Fruit fly (Drosophila melanogaster) whole organism, embryonic: ENCODE measurements around the gene Als2.

Source experiments
- Bdp1 ChIP-seq: fragments of 200-800 bp; sonication (Bioruptor generic); optimal IDR thresholded peaks from 3 replicates; lab custom pipeline; 2016; ENCODE audit warnings: missing biosample characterization, missing genetic modification characterization
- CG10267 ChIP-seq: fragments of 200-800 bp; sonication (Bioruptor generic); optimal IDR thresholded peaks from 2 replicates; lab custom pipeline; 2018; ENCODE audit warnings: missing biosample characterization, mild to moderate bottlenecking, missing genetic modification characterization, moderate library complexity
- CG12391 ChIP-seq: fragments of 200-800 bp; sonication (Bioruptor generic); optimal IDR thresholded peaks from 3 replicates; lab custom pipeline; 2018; ENCODE audit warnings: missing biosample characterization, mild to moderate bottlenecking, missing genetic modification characterization, moderate library complexity
- CG12659 ChIP-seq: fragments of 200-800 bp; sonication (Bioruptor generic); optimal IDR thresholded peaks from 3 replicates; lab custom pipeline; 2017; ENCODE audit warnings: mild to moderate bottlenecking, missing biosample characterization, missing genetic modification reagents, missing genetic modification characterization
- CG13287 ChIP-seq: fragments of 200-800 bp; sonication (Bioruptor generic); IDR thresholded peaks from 2 replicates; pipeline ENCODE4 v1.3.6; 2022; ENCODE audit warnings: missing biosample characterization, missing genetic modification characterization; ENCODE audit not compliant: partially characterized antibody
- CG1602 ChIP-seq: fragments of 200-800 bp; sonication (Bioruptor generic); optimal IDR thresholded peaks from 3 replicates; lab custom pipeline; 2016; ENCODE audit warnings: missing biosample characterization, missing genetic modification characterization
- CG1603 ChIP-seq: fragments of 200-800 bp; sonication (Bioruptor generic); optimal IDR thresholded peaks from 2 replicates; lab custom pipeline; 2019; ENCODE audit warnings: missing biosample characterization, mild to moderate bottlenecking, missing genetic modification characterization, moderate library complexity
- CG30431 ChIP-seq: fragments of 200-800 bp; sonication (Bioruptor generic); optimal IDR thresholded peaks from 2 replicates; lab custom pipeline; 2017; ENCODE audit warnings: missing biosample characterization, missing genetic modification characterization
- CG3163 ChIP-seq: fragments of 200-800 bp; sonication (Bioruptor generic); optimal IDR thresholded peaks from 3 replicates; lab custom pipeline; 2016; ENCODE audit warnings: missing biosample characterization, missing genetic modification characterization
- CG4328 ChIP-seq: fragments of 200-800 bp; sonication (Bioruptor generic); optimal IDR thresholded peaks from 3 replicates; lab custom pipeline; 2017; ENCODE audit warnings: missing biosample characterization, missing genetic modification reagents, missing genetic modification characterization
- CG4617 ChIP-seq: fragments of 200-800 bp; sonication (Bioruptor generic); optimal IDR thresholded peaks from 3 replicates; lab custom pipeline; 2016; ENCODE audit warnings: missing biosample characterization, missing genetic modification characterization, borderline replicate concordance
- CG4730 ChIP-seq: fragments of 200-800 bp; sonication (Bioruptor generic); IDR thresholded peaks from 2 replicates; pipeline ENCODE4 v1.3.6; 2022; ENCODE audit warnings: missing biosample characterization, missing genetic modification characterization
- CG4820 ChIP-seq: fragments of 200-800 bp; sonication (Bioruptor generic); optimal IDR thresholded peaks from 3 replicates; lab custom pipeline; 2016; ENCODE audit warnings: missing biosample characterization, missing genetic modification characterization
- CG7839 ChIP-seq: fragments of 200-800 bp; sonication (Bioruptor generic); optimal IDR thresholded peaks from 3 replicates; lab custom pipeline; 2018; ENCODE audit warnings: missing biosample characterization, mild to moderate bottlenecking, missing genetic modification characterization, moderate library complexity
- CG8359 ChIP-seq: fragments of 200-800 bp; sonication (Bioruptor generic); optimal IDR thresholded peaks from 2 replicates; lab custom pipeline; 2017; ENCODE audit warnings: missing biosample characterization, mild to moderate bottlenecking, missing genetic modification characterization, borderline replicate concordance
- CG8478 ChIP-seq: fragments of >200 bp; optimal IDR thresholded peaks from 2 replicates; lab custom pipeline; 2018
- CG9932 ChIP-seq: fragments of 200-800 bp; sonication (Bioruptor generic); IDR thresholded peaks from 2 replicates; pipeline ENCODE4 v1.3.6; 2022; ENCODE audit warnings: missing biosample characterization, missing genetic modification characterization
- Camta ChIP-seq: fragments of 200-800 bp; sonication (Bioruptor generic); optimal IDR thresholded peaks from 2 replicates; lab custom pipeline; 2016; ENCODE audit warnings: missing biosample characterization, missing genetic modification characterization
- CkIIα-i1 ChIP-seq: fragments of 200-800 bp; sonication (Bioruptor generic); IDR thresholded peaks from 2 replicates; pipeline ENCODE4 v1.3.6; 2022; ENCODE audit warnings: missing biosample characterization, missing genetic modification characterization
- D19A ChIP-seq: fragments of 200-800 bp; optimal IDR thresholded peaks from 3 replicates; lab custom pipeline; 2019; ENCODE audit warnings: missing biosample characterization, mild to moderate bottlenecking, missing genetic modification characterization, moderate library complexity
- Elba2 ChIP-seq: fragments of 200-800 bp; sonication (Bioruptor generic); optimal IDR thresholded peaks from 3 replicates; lab custom pipeline; 2016; ENCODE audit warnings: missing biosample characterization, missing genetic modification characterization
- HLH3B ChIP-seq: fragments of 200-800 bp; sonication (Bioruptor generic); IDR thresholded peaks from 2 replicates; pipeline ENCODE4 v1.3.6; 2022; ENCODE audit warnings: missing biosample characterization, missing genetic modification characterization
- Hmr ChIP-seq: fragments of 200-800 bp; sonication (Bioruptor generic); optimal IDR thresholded peaks from 3 replicates; lab custom pipeline; 2017; ENCODE audit warnings: mild to moderate bottlenecking, missing biosample characterization, missing genetic modification reagents, missing genetic modification characterization
- Mad ChIP-seq: fragments of 200-800 bp; sonication (Bioruptor generic); optimal IDR thresholded peaks from 2 replicates; lab custom pipeline; 2016; ENCODE audit warnings: missing biosample characterization, missing genetic modification characterization
- Med ChIP-seq: fragments of 200-800 bp; sonication (Bioruptor generic); peaks from one replicate; lab custom pipeline; 2016; ENCODE audit warnings: missing biosample characterization, missing genetic modification characterization, mild to moderate bottlenecking, inconsistent platforms, moderate library complexity
- Optix ChIP-seq: fragments of 200-800 bp; sonication (Bioruptor generic); IDR thresholded peaks from 3 replicates; pipeline ENCODE4 v1.3.6; 2022; ENCODE audit warnings: missing biosample characterization, missing genetic modification characterization
- Taf1 ChIP-seq: fragments of 200-800 bp; sonication (Bioruptor generic); IDR thresholded peaks from 2 replicates; pipeline ENCODE4 v1.3.6; 2022; ENCODE audit warnings: missing biosample characterization, missing genetic modification characterization
- Xrp1 ChIP-seq: fragments of 200-800 bp; sonication (Bioruptor generic); IDR thresholded peaks from 2 replicates; pipeline ENCODE4 v1.3.6; 2022; ENCODE audit warnings: missing biosample characterization, missing genetic modification characterization
- al ChIP-seq: fragments of 200-800 bp; sonication (Bioruptor generic); IDR thresholded peaks from 2 replicates; pipeline ENCODE4 v1.3.6; 2022; ENCODE audit warnings: missing biosample characterization, missing genetic modification characterization
- aop ChIP-seq: fragments of 200-800 bp; sonication (Bioruptor generic); IDR thresholded peaks from 2 replicates; pipeline ENCODE4 v1.3.6; 2022; ENCODE audit warnings: missing biosample characterization, missing genetic modification characterization
- bbx ChIP-seq: fragments of 200-800 bp; sonication (Bioruptor generic); IDR thresholded peaks from 2 replicates; pipeline ENCODE4 v1.3.6; 2022; ENCODE audit warnings: missing biosample characterization, missing genetic modification characterization; ENCODE audit not compliant: partially characterized antibody
- caup ChIP-seq: fragments of 200-800 bp; sonication (Bioruptor generic); optimal IDR thresholded peaks from 3 replicates; lab custom pipeline; 2017; ENCODE audit warnings: missing biosample characterization, mild to moderate bottlenecking, missing genetic modification characterization, moderate library complexity; ENCODE audit not compliant: severe bottlenecking
- fu2 ChIP-seq: fragments of 200-800 bp; sonication (Bioruptor generic); optimal IDR thresholded peaks from 2 replicates; lab custom pipeline; 2016; ENCODE audit warnings: missing biosample characterization, missing genetic modification characterization
- gem ChIP-seq: fragments of 200-800 bp; sonication (Bioruptor generic); optimal IDR thresholded peaks from 2 replicates; lab custom pipeline; 2019; ENCODE audit warnings: missing biosample characterization, mild to moderate bottlenecking, missing genetic modification characterization, moderate library complexity
- gsb-n ChIP-seq: fragments of 200-800 bp; sonication (Bioruptor generic); optimal IDR thresholded peaks from 3 replicates; lab custom pipeline; 2018; ENCODE audit warnings: missing biosample characterization, mild to moderate bottlenecking, missing genetic modification characterization
- kah ChIP-seq: fragments of 200-800 bp; sonication (Bioruptor generic); optimal IDR thresholded peaks from 2 replicates; lab custom pipeline; 2018; ENCODE audit warnings: missing biosample characterization, mild to moderate bottlenecking, missing genetic modification characterization
- pita ChIP-seq: fragments of 200-800 bp; sonication (Bioruptor generic); optimal IDR thresholded peaks from 2 replicates; lab custom pipeline; 2017; ENCODE audit warnings: missing biosample characterization, mild to moderate bottlenecking, missing genetic modification characterization
- pum ChIP-seq: fragments of 200-800 bp; sonication (Bioruptor generic); optimal IDR thresholded peaks from 2 replicates; lab custom pipeline; 2016; ENCODE audit warnings: missing biosample characterization, missing genetic modification characterization
- seq ChIP-seq: fragments of 200-800 bp; sonication (Bioruptor generic); IDR thresholded peaks from 2 replicates; pipeline ENCODE4 v1.3.6; 2022; ENCODE audit warnings: missing biosample characterization, missing genetic modification characterization
- tgo ChIP-seq: fragments of 200-800 bp; sonication (Bioruptor generic); IDR thresholded peaks from 3 replicates; pipeline ENCODE4 v1.3.6; 2022; ENCODE audit warnings: missing biosample characterization, missing genetic modification characterization
- tin ChIP-seq: fragments of 200-800 bp; sonication (Bioruptor generic); optimal IDR thresholded peaks from 3 replicates; lab custom pipeline; 2016; ENCODE audit warnings: missing biosample characterization, missing genetic modification characterization
- tio ChIP-seq: fragments of 200-800 bp; sonication (Bioruptor generic); optimal IDR thresholded peaks from 2 replicates; lab custom pipeline; 2017; ENCODE audit warnings: missing biosample characterization, missing genetic modification characterization, inconsistent platforms
- wek ChIP-seq: fragments of 200-800 bp; sonication (Bioruptor generic); optimal IDR thresholded peaks from 3 replicates; lab custom pipeline; 2018; ENCODE audit warnings: missing biosample characterization, mild to moderate bottlenecking, missing genetic modification characterization, moderate library complexity

Gene Als2

DNA sequence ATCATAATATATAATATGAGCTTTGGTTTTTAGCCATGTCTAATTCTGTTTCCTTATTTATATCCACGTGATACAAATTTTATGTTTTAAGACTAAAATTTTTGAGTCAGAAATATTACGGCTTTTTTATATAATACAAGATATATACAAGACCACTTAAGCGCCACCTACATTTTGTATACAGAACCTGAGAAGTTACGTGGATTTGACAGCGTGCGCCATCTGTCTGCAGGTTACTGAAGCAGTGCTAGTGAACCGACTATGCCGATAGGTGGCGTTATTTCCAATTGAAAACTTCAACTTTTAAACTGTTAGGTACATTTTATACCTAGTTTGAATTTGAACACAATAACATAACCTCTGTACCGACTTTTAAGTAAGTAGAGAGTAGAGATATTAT, 26.8 kb downstream of the Als2 start (continued):
- TF ChIP-seq CG30431 (GFP tag; lab: Kevin White, UChicago) (peak; percentile 53), Elba2 (GFP tag; lab: Kevin White, UChicago) (peak; percentile 59), CG4820 (GFP tag; lab: Kevin White, UChicago) (peak; percentile 74), bbx (GFP tag; lab: Robert Waterston, UW) (0 out of 2 replicates have a peak, but pooled peaks have one; percentile 24), Mad (GFP tag; lab: Kevin White, UChicago) (peak; percentile 63), tin (GFP tag; lab: Kevin White, UChicago) (peak; percentile 83), CG8478 (peak; percentile 31), pum (peak; percentile 78), kah (GFP tag; lab: Kevin White, UChicago) (no peak), fu2 (peak; percentile 34), wek (GFP tag; lab: Kevin White, UChicago) (no peak), Camta (GFP tag; lab: Kevin White, UChicago) (peak; percentile 65), CG9932 (GFP tag; lab: Robert Waterston, UW) (peak; percentile 85), Bdp1 (GFP tag; lab: Kevin White, UChicago) (no peak), seq (GFP tag; lab: Robert Waterston, UW) (0 out of 2 replicates have a peak, but pooled peaks have one; percentile 19), CG13287 (peak; percentile 27; the same call in 1 of the 2 replicates), CG4328 (GFP tag; lab: Kevin White, UChicago) (peak; percentile 33), CG1603 (tag; lab: Kevin White, UChicago) (peak; percentile 78), HLH3B (peak; percentile 76), CG8359 (GFP tag; lab: Kevin White, UChicago) (no peak), gem (peak; percentile 76), CG12659 (peak; percentile 66), CG10267 (peak; percentile 67), CG4730 (GFP tag; lab: Robert Waterston, UW) (0 out of 2 replicates have a peak, but pooled peaks have one; percentile 18), CG12391 (tag; lab: Kevin White, UChicago) (peak; percentile 48), CkIIα-i1 (no peak), CG7839 (tag; lab: Kevin White, UChicago) (peak; percentile 75), tio (GFP tag; lab: Kevin White, UChicago) (peak; percentile 36), Optix (GFP tag; lab: Robert Waterston, UW) (peak; percentile 65), Med (peak; percentile 97), gsb-n (tag; lab: Kevin White, UChicago) (peak; percentile 31), CG3163 (GFP tag; lab: Kevin White, UChicago) (peak; percentile 57), Hmr (peak; percentile 70), al (GFP tag; lab: Robert Waterston, UW) (no peak), aop (GFP tag; lab: Robert Waterston, UW) (peak; percentile 55; the same call in 1 of the 2 replicates), tgo (GFP tag; lab: Robert Waterston, UW) (peak; percentile 68), pita (peak; percentile 61), CG4617 (GFP tag; lab: Kevin White, UChicago) (peak; percentile 42), Xrp1 (no peak), caup (GFP tag; lab: Kevin White, UChicago) (peak; percentile 59), D19A (tag; lab: Kevin White, UChicago) (peak; percentile 47), CG1602 (GFP tag; lab: Kevin White, UChicago) (peak; percentile 82), Taf1 (GFP tag; lab: Robert Waterston, UW) (no peak)
